Fruit fly (Drosophila melanogaster): ENCODE results near the gene bip1.

Gene bip1

DNA sequence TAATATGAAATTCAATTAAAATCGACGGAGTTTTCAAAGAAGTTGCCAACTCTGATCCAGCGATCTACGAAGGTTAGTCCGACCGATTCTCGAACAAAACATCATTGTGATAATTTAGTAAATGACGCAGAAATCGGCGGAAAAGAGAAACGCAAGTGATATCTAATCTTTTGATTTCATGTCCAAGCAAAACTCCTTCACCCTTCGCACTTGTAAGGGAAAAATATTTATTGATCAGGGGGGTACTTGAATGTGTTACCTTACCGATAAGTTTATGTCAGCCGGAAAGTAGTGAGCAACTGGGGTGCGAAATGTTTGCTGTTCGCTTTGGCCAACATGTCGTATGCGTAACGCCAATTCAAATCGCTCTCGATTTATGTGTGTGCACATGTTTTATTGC, 38.6 kb upstream of the bip1 start:
- TF ChIP-seq CG15479 (GFP tag; optimal IDR thresholded peaks at IDR 0.05) (no peak), CG15073 (GFP tag; optimal IDR thresholded peaks at IDR 0.05) (no peak), ro (GFP tag; IDR thresholded peaks at IDR 0.05) (no peak), mirr (GFP tag; optimal IDR thresholded peaks at IDR 0.05) (peak; percentile 64), sr (GFP tag; IDR thresholded peaks at IDR 0.05) (0 out of 3 replicates have a peak, but pooled peaks have one; percentile 19), crol (GFP tag; IDR thresholded peaks at IDR 0.05) (peak; percentile 28; the same call in 1 of the 2 replicates), CG12942 (GFP tag; optimal IDR thresholded peaks at IDR 0.05) (no peak), sima (GFP tag; optimal IDR thresholded peaks at IDR 0.05) (no peak), Dref (GFP tag; IDR thresholded peaks at IDR 0.05) (no peak), stc (GFP tag; IDR thresholded peaks at IDR 0.05) (no peak), Pdp1 (GFP tag; optimal IDR thresholded peaks at IDR 0.05) (peak in 1 of 2 experiments; percentile 51), B-H2 (GFP tag; optimal IDR thresholded peaks at IDR 0.05) (no peak), shn (GFP tag; optimal IDR thresholded peaks at IDR 0.05) (no peak), GATAe (GFP tag; conservative IDR thresholded peaks at IDR 0.05) (peak; percentile 28; the same call in 1 of the 2 replicates), Med (GFP tag) (peak; percentile 33), kni (GFP tag; optimal IDR thresholded peaks at IDR 0.05) (no peak), Bgb (GFP tag; IDR thresholded peaks at IDR 0.05; ENCODE audit: partially characterized antibody) (no peak), dan (GFP tag; IDR thresholded peaks at IDR 0.05) (no peak), CG8388 (GFP tag; optimal IDR thresholded peaks at IDR 0.05) (no peak), vvl (GFP tag; IDR thresholded peaks at IDR 0.05) (no peak), cwo (GFP tag; optimal IDR thresholded peaks at IDR 0.05) (peak; percentile 2), CG1603 (tag; optimal IDR thresholded peaks at IDR 0.05) (no peak), grn (GFP tag; optimal IDR thresholded peaks at IDR 0.05) (peak; percentile 28), lab (GFP tag; optimal IDR thresholded peaks at IDR 0.05) (peak; percentile 11), Taf1 (GFP tag; IDR thresholded peaks at IDR 0.05) (no peak), h (optimal IDR thresholded peaks at IDR 0.05) (no peak), Nf-YC (tag; optimal IDR thresholded peaks at IDR 0.05) (no peak), CG2202 (tag; optimal IDR thresholded peaks at IDR 0.05) (no peak), hth (optimal IDR thresholded peaks at IDR 0.05) (no peak), hkb (optimal IDR thresholded peaks at IDR 0.05) (no peak), hkb (GFP tag; IDR thresholded peaks at IDR 0.05) (no peak), Atf3 (GFP tag; optimal IDR thresholded peaks at IDR 0.05) (no peak), sd (tag; optimal IDR thresholded peaks at IDR 0.05) (peak; percentile 65), CG34376 (GFP tag; optimal IDR thresholded peaks at IDR 0.05) (peak; percentile 86), Rfx (GFP tag; IDR thresholded peaks at IDR 0.05) (0 out of 2 replicates have a peak, but pooled peaks have one; percentile 17), CG33213 (GFP tag; optimal IDR thresholded peaks at IDR 0.05) (no peak), Bteb2 (GFP tag; optimal IDR thresholded peaks at IDR 0.05) (no peak), sug (tag; optimal IDR thresholded peaks at IDR 0.05) (peak; percentile 91), CG43689 (GFP tag; IDR thresholded peaks at IDR 0.05) (no peak), wek (GFP tag; optimal IDR thresholded peaks at IDR 0.05) (no peak), exex (tag; optimal IDR thresholded peaks at IDR 0.05) (peak; percentile 74), CG10565 (GFP tag; optimal IDR thresholded peaks at IDR 0.05) (no peak), CG12299 (tag; optimal IDR thresholded peaks at IDR 0.05) (no peak), Sry-β (GFP tag; optimal IDR thresholded peaks at IDR 0.05) (no peak), nmo (GFP tag; optimal IDR thresholded peaks at IDR 0.05) (no peak)
